Fruit fly (Drosophila melanogaster) whole organism, embryonic: ENCODE data around the gene dbo.

Source experiments
- Adf1 ChIP-seq: fragments of 200-800 bp; sonication (Bioruptor generic); IDR thresholded peaks from 2 replicates; pipeline ENCODE4 v1.3.6; 2022; ENCODE audit warnings: missing biosample characterization, missing genetic modification characterization
- Aef1 ChIP-seq: fragments of 200-800 bp; sonication (Bioruptor generic); IDR thresholded peaks from 3 replicates; pipeline ENCODE4 v1.3.6; 2022; ENCODE audit warnings: missing biosample characterization, missing genetic modification characterization
- Asciz ChIP-seq: fragments of 200-800 bp; sonication (Bioruptor generic); optimal IDR thresholded peaks from 2 replicates; lab custom pipeline; 2017; ENCODE audit warnings: missing biosample characterization, mild to moderate bottlenecking, missing genetic modification characterization, missing genetic modification reagents
- Atf3 ChIP-seq: fragments of 200-800 bp; sonication (Bioruptor generic); optimal IDR thresholded peaks from 3 replicates; lab custom pipeline; 2016; ENCODE audit warnings: missing biosample characterization, missing genetic modification characterization
- Bdp1 ChIP-seq: fragments of 200-800 bp; sonication (Bioruptor generic); optimal IDR thresholded peaks from 3 replicates; lab custom pipeline; 2016; ENCODE audit warnings: missing biosample characterization, missing genetic modification characterization
- CG10147 ChIP-seq: fragments of 200-800 bp; sonication (Bioruptor generic); optimal IDR thresholded peaks from 2 replicates; lab custom pipeline; 2019; ENCODE audit warnings: missing biosample characterization, mild to moderate bottlenecking, missing genetic modification characterization, moderate library complexity
- CG10543 ChIP-seq: fragments of 200-800 bp; sonication (Bioruptor generic); optimal IDR thresholded peaks from 3 replicates; lab custom pipeline; 2017; ENCODE audit warnings: missing biosample characterization, mild to moderate bottlenecking, missing genetic modification characterization, moderate library complexity
- CG10979 ChIP-seq: fragments of 200-800 bp; sonication (Bioruptor generic); optimal IDR thresholded peaks from 2 replicates; lab custom pipeline; 2018; ENCODE audit warnings: missing biosample characterization, mild to moderate bottlenecking, missing genetic modification characterization, moderate library complexity
- CG11247 ChIP-seq: fragments of 200-800 bp; sonication (Bioruptor generic); IDR thresholded peaks from 2 replicates; pipeline ENCODE4 v1.3.6; 2022; ENCODE audit warnings: missing biosample characterization, missing genetic modification characterization
- CG14667 ChIP-seq: fragments of 200-800 bp; sonication (Bioruptor generic); IDR thresholded peaks from 2 replicates; pipeline ENCODE4 v1.3.6; 2022; ENCODE audit warnings: missing biosample characterization, missing genetic modification characterization
- CG15514 ChIP-seq: fragments of 200-800 bp; sonication (Bioruptor generic); optimal IDR thresholded peaks from 3 replicates; lab custom pipeline; 2017; ENCODE audit warnings: missing biosample characterization, missing genetic modification characterization, mild to moderate bottlenecking, moderate library complexity, missing genetic modification reagents
- CG2199 ChIP-seq: fragments of 200-800 bp; sonication (Bioruptor generic); IDR thresholded peaks from 3 replicates; pipeline ENCODE4 v1.3.6; 2022; ENCODE audit warnings: missing biosample characterization, missing genetic modification characterization
- CG30403 ChIP-seq: fragments of 200-800 bp; sonication (Bioruptor generic); optimal IDR thresholded peaks from 3 replicates; lab custom pipeline; 2016; ENCODE audit warnings: missing biosample characterization, missing genetic modification characterization
- CG3407 ChIP-seq: fragments of 200-800 bp; sonication (Bioruptor generic); optimal IDR thresholded peaks from 2 replicates; lab custom pipeline; 2018; ENCODE audit warnings: missing biosample characterization, mild to moderate bottlenecking, missing genetic modification characterization
- CG3726 ChIP-seq: fragments of 200-800 bp; sonication (Bioruptor generic); IDR thresholded peaks from 3 replicates; pipeline ENCODE4, ENCODE4 v1.3.6; 2022; ENCODE audit warnings: missing biosample characterization, missing genetic modification characterization
- CG4617 ChIP-seq: fragments of 200-800 bp; sonication (Bioruptor generic); optimal IDR thresholded peaks from 3 replicates; lab custom pipeline; 2016; ENCODE audit warnings: missing biosample characterization, missing genetic modification characterization, borderline replicate concordance
- CG4820 ChIP-seq: fragments of 200-800 bp; sonication (Bioruptor generic); optimal IDR thresholded peaks from 3 replicates; lab custom pipeline; 2016; ENCODE audit warnings: missing biosample characterization, missing genetic modification characterization
- CG6654 ChIP-seq: fragments of 200-800 bp; sonication (Bioruptor generic); optimal IDR thresholded peaks from 2 replicates; lab custom pipeline; 2017; ENCODE audit warnings: missing biosample characterization, mild to moderate bottlenecking, missing genetic modification characterization
- CG7839 ChIP-seq: fragments of 200-800 bp; sonication (Bioruptor generic); optimal IDR thresholded peaks from 3 replicates; lab custom pipeline; 2018; ENCODE audit warnings: missing biosample characterization, mild to moderate bottlenecking, missing genetic modification characterization, moderate library complexity
- CG7928 ChIP-seq: fragments of 200-800 bp; sonication (Bioruptor generic); optimal IDR thresholded peaks from 2 replicates; lab custom pipeline; 2017; ENCODE audit warnings: missing biosample characterization, mild to moderate bottlenecking, missing genetic modification characterization
- CG7963 ChIP-seq: fragments of 200-800 bp; sonication (Bioruptor generic); IDR thresholded peaks from 3 replicates; pipeline ENCODE4 v1.3.6; 2022; ENCODE audit warnings: missing biosample characterization, missing genetic modification characterization; ENCODE audit not compliant: partially characterized antibody
- CG9609 ChIP-seq: fragments of 200-800 bp; sonication (Bioruptor generic); optimal IDR thresholded peaks from 3 replicates; lab custom pipeline; 2016; ENCODE audit warnings: missing biosample characterization, missing genetic modification characterization
- CG9817 ChIP-seq: fragments of 200-800 bp; sonication (Bioruptor generic); optimal IDR thresholded peaks from 2 replicates; lab custom pipeline; 2018; ENCODE audit warnings: missing biosample characterization, mild to moderate bottlenecking, missing genetic modification characterization, moderate library complexity
- CkIIα-i1 ChIP-seq: fragments of 200-800 bp; sonication (Bioruptor generic); IDR thresholded peaks from 2 replicates; pipeline ENCODE4 v1.3.6; 2022; ENCODE audit warnings: missing biosample characterization, missing genetic modification characterization
- D19B ChIP-seq: fragments of 200-800 bp; sonication (Bioruptor generic); optimal IDR thresholded peaks from 2 replicates; lab custom pipeline; 2017; ENCODE audit warnings: missing biosample characterization, mild to moderate bottlenecking, missing genetic modification characterization
- E2f1 ChIP-seq: fragments of 200-800 bp; sonication (Bioruptor generic); IDR thresholded peaks from 2 replicates; pipeline ENCODE4 v1.3.6; 2022; ENCODE audit warnings: missing biosample characterization, missing genetic modification characterization
- ERR ChIP-seq: fragments of 200-800 bp; sonication (Bioruptor generic); optimal IDR thresholded peaks from 2 replicates; lab custom pipeline; 2016; ENCODE audit warnings: missing biosample characterization, missing genetic modification characterization
- Kr ChIP-seq: fragments of 200-800 bp; sonication (Bioruptor generic); optimal IDR thresholded peaks from 2 replicates; lab custom pipeline; 2017; ENCODE audit warnings: missing biosample characterization, mild to moderate bottlenecking, missing genetic modification characterization
- Lim3 ChIP-seq: fragments of 200-800 bp; sonication (Bioruptor generic); IDR thresholded peaks from 2 replicates; pipeline ENCODE4 v1.3.6; 2022; ENCODE audit warnings: missing biosample characterization, missing genetic modification characterization
- MBD-R2 ChIP-seq: fragments of 200-800 bp; sonication (Bioruptor generic); IDR thresholded peaks from 2 replicates; pipeline ENCODE4 v1.3.6; 2022; ENCODE audit warnings: missing biosample characterization, missing genetic modification characterization
- Mad ChIP-seq: fragments of 200-800 bp; sonication (Bioruptor generic); optimal IDR thresholded peaks from 2 replicates; lab custom pipeline; 2016; ENCODE audit warnings: missing biosample characterization, missing genetic modification characterization
- Meics ChIP-seq: fragments of 200-800 bp; sonication (Bioruptor generic); optimal IDR thresholded peaks from 2 replicates; lab custom pipeline; 2017; ENCODE audit warnings: missing biosample characterization, mild to moderate bottlenecking, missing genetic modification characterization
- Oli ChIP-seq: fragments of 200-800 bp; sonication (Bioruptor generic); optimal IDR thresholded peaks from 2 replicates; lab custom pipeline; 2018; ENCODE audit warnings: missing biosample characterization, mild to moderate bottlenecking, missing genetic modification characterization, moderate library complexity
- Sry-β ChIP-seq: fragments of 200-800 bp; sonication (Bioruptor generic); optimal IDR thresholded peaks from 2 replicates; lab custom pipeline; 2018; ENCODE audit warnings: missing biosample characterization, mild to moderate bottlenecking, missing genetic modification characterization, moderate library complexity
- Usf ChIP-seq: fragments of 200-800 bp; sonication (Bioruptor generic); optimal IDR thresholded peaks from 2 replicates; lab custom pipeline; 2017; ENCODE audit warnings: missing genotype, missing biosample characterization, missing genetic modification characterization
- YL-1 ChIP-seq: fragments of 200-800 bp; sonication (Bioruptor generic); optimal IDR thresholded peaks from 3 replicates; lab custom pipeline; 2017; ENCODE audit warnings: missing biosample characterization, mild to moderate bottlenecking, missing genetic modification characterization
- abd-A ChIP-seq: fragments of 200-800 bp; sonication (Bioruptor generic); optimal IDR thresholded peaks from 3 replicates; lab custom pipeline; 2019; ENCODE audit warnings: missing biosample characterization, mild to moderate bottlenecking, missing genetic modification characterization, moderate library complexity
- br ChIP-seq: fragments of >200 bp; optimal IDR thresholded peaks from 2 replicates; lab custom pipeline; 2017
- chn ChIP-seq: fragments of 200-800 bp; sonication (Bioruptor generic); optimal IDR thresholded peaks from 2 replicates; lab custom pipeline; 2016; ENCODE audit warnings: missing biosample characterization, missing genetic modification characterization
- ems ChIP-seq: fragments of 200-800 bp; sonication (Bioruptor generic); optimal IDR thresholded peaks from 3 replicates; lab custom pipeline; 2016; ENCODE audit warnings: missing biosample characterization, missing genetic modification characterization
- ftz-f1 ChIP-seq: fragments of 200-800 bp; sonication (Bioruptor generic); optimal IDR thresholded peaks from 2 replicates; lab custom pipeline; 2016; ENCODE audit warnings: missing biosample characterization, missing genetic modification characterization
- gce ChIP-seq: fragments of 200-800 bp; sonication (Bioruptor generic); IDR thresholded peaks from 3 replicates; pipeline ENCODE4 v1.3.6; 2022; ENCODE audit warnings: missing biosample characterization, missing genetic modification characterization
- inv ChIP-seq: fragments of 200-800 bp; sonication (Bioruptor generic); IDR thresholded peaks from 2 replicates; pipeline ENCODE4 v1.3.6; 2022; ENCODE audit warnings: missing biosample characterization, missing genetic modification characterization; ENCODE audit not compliant: partially characterized antibody
- jigr1 ChIP-seq: fragments of 200-800 bp; sonication (Bioruptor generic); IDR thresholded peaks from 3 replicates; pipeline ENCODE4 v1.3.6; 2022; ENCODE audit warnings: missing biosample characterization, missing genetic modification characterization
- pb ChIP-seq: fragments of 200-800 bp; sonication (Bioruptor generic); optimal IDR thresholded peaks from 3 replicates; lab custom pipeline; 2016; ENCODE audit warnings: missing biosample characterization, missing genetic modification characterization
- sens-2 ChIP-seq: fragments of 200-800 bp; sonication (Bioruptor generic); IDR thresholded peaks from 2 replicates; pipeline ENCODE4 v1.3.6; 2022; ENCODE audit warnings: missing biosample characterization, missing genetic modification characterization
- sna ChIP-seq: fragments of 200-800 bp; sonication (Bioruptor generic); IDR thresholded peaks from 2 replicates; pipeline ENCODE4 v1.3.6; 2022; ENCODE audit warnings: missing biosample characterization, missing genetic modification characterization; ENCODE audit not compliant: partially characterized antibody
- stwl ChIP-seq: fragments of 200-800 bp; sonication (Bioruptor generic); optimal IDR thresholded peaks from 3 replicates; lab custom pipeline; 2018; ENCODE audit warnings: missing biosample characterization, mild to moderate bottlenecking, missing genetic modification characterization, moderate library complexity
- twi ChIP-seq: fragments of 200-800 bp; optimal IDR thresholded peaks from 2 replicates; lab custom pipeline; 2019; ENCODE audit warnings: missing biosample characterization, mild to moderate bottlenecking, missing genetic modification characterization, moderate library complexity
- usp ChIP-seq: fragments of >200 bp; optimal IDR thresholded peaks from 2 replicates; lab custom pipeline; 2017; ENCODE audit warnings: missing biosample characterization, missing genetic modification characterization
- vfl ChIP-seq: fragments of 200-800 bp; sonication (Bioruptor generic); optimal IDR thresholded peaks from 2 replicates; lab custom pipeline; 2016; ENCODE audit warnings: missing biosample characterization, missing genetic modification characterization
- wdn ChIP-seq: fragments of 200-800 bp; sonication (Bioruptor generic); IDR thresholded peaks from 2 replicates; pipeline ENCODE4 v1.3.6; 2022; ENCODE audit warnings: missing biosample characterization, missing genetic modification characterization
- zen ChIP-seq: fragments of 200-800 bp; sonication (Bioruptor generic); optimal IDR thresholded peaks from 3 replicates; lab custom pipeline; 2018; ENCODE audit warnings: missing biosample characterization, mild to moderate bottlenecking, missing genetic modification characterization, moderate library complexity

The dbo gene

DNA sequence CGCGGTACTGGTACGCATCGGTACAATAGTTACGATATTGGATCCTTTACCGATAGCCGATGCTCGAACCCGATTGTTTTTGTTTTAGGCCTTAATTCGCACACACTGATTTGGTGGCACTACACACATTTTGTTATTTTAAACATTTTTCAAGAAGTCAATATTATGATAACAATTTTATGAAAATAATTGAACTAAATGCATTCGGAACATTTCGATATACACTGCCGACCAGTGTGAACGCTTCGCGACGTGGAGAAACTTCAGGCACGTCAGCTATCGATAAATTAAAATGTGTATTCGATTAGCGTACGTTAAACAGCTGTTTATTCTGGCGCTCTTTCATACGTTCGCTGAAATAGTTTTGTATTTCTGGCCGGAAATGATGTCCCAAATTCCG, 5.5 kb downstream of the dbo start, which contains the start of gene CG12713 (continued):
- no peak for TF ChIP-seq wdn (GFP tag; lab: Robert Waterston, UW)
- no peak for TF ChIP-seq Atf3 (GFP tag; lab: Kevin White, UChicago)
- no peak for TF ChIP-seq Meics (GFP tag; lab: Kevin White, UChicago)
- peak; percentile 30 for TF ChIP-seq ftz-f1
- no peak for TF ChIP-seq ERR (GFP tag; lab: Kevin White, UChicago)
- TF ChIP-seq ems (GFP tag; lab: Kevin White, UChicago), result no peak
- no peak for TF ChIP-seq sens-2 (GFP tag; lab: Robert Waterston, UW)
- no peak for TF ChIP-seq CG10543
- TF ChIP-seq twi (tag; lab: Kevin White, UChicago), result no peak
- TF ChIP-seq CG30403 (GFP tag; lab: Kevin White, UChicago), result peak; percentile 37
- TF ChIP-seq CG7928 (GFP tag; lab: Kevin White, UChicago), result no peak
- no peak for TF ChIP-seq CG4820 (GFP tag; lab: Kevin White, UChicago)
- TF ChIP-seq CG10979 (tag; lab: Kevin White, UChicago), result peak; percentile 3
- TF ChIP-seq CG10147 (GFP tag; lab: Kevin White, UChicago), result no peak
- TF ChIP-seq Adf1 (GFP tag; lab: Robert Waterston, UW), result no peak
- no peak for TF ChIP-seq pb
- no peak for TF ChIP-seq CG9609 (GFP tag; lab: Kevin White, UChicago)
- TF ChIP-seq usp (GFP tag; lab: Kevin White, UChicago), result no peak
- TF ChIP-seq Lim3 (GFP tag; lab: Robert Waterston, UW), result no peak
- TF ChIP-seq sna (GFP tag; lab: Robert Waterston, UW), result peak; percentile 70
- TF ChIP-seq Aef1 (GFP tag; lab: Robert Waterston, UW), result no peak
- peak; percentile 73 for TF ChIP-seq YL-1 (GFP tag; lab: Kevin White, UChicago)
- TF ChIP-seq Kr (GFP tag; lab: Kevin White, UChicago), result no peak
- TF ChIP-seq CG3407 (GFP tag; lab: Kevin White, UChicago), result no peak
- TF ChIP-seq Mad (GFP tag; lab: Kevin White, UChicago), result no peak
- TF ChIP-seq br, result no peak
- no peak for TF ChIP-seq CkIIα-i1
- peak; percentile 60 for TF ChIP-seq zen (tag; lab: Kevin White, UChicago)
- TF ChIP-seq vfl (GFP tag; lab: Kevin White, UChicago), result no peak
- TF ChIP-seq abd-A (tag; lab: Kevin White, UChicago), result no peak
- no peak for TF ChIP-seq Oli (tag; lab: Kevin White, UChicago)
- no peak for TF ChIP-seq CG7839 (tag; lab: Kevin White, UChicago)
- no peak for TF ChIP-seq E2f1 (GFP tag; lab: Robert Waterston, UW)
- TF ChIP-seq CG3726 (GFP tag; lab: Robert Waterston, UW), result no peak
- no peak for TF ChIP-seq CG11247 (GFP tag; lab: Robert Waterston, UW)
- TF ChIP-seq Sry-β (GFP tag; lab: Kevin White, UChicago), result no peak
- TF ChIP-seq CG15514 (GFP tag; lab: Kevin White, UChicago), result peak; percentile 82
- TF ChIP-seq CG6654, result no peak
- TF ChIP-seq CG9817 (tag; lab: Kevin White, UChicago), result no peak
- peak; percentile 15 for TF ChIP-seq chn (GFP tag; lab: Kevin White, UChicago)
- no peak for TF ChIP-seq jigr1 (GFP tag; lab: Robert Waterston, UW)
- no peak for TF ChIP-seq Usf (GFP tag; lab: Kevin White, UChicago)
- TF ChIP-seq CG2199, result no peak
- peak; percentile 34 for TF ChIP-seq Bdp1 (GFP tag; lab: Kevin White, UChicago)
- TF ChIP-seq D19B (GFP tag; lab: Kevin White, UChicago), result no peak
- peak; percentile 64 for TF ChIP-seq inv (GFP tag; lab: Robert Waterston, UW)
- TF ChIP-seq CG14667 (GFP tag; lab: Robert Waterston, UW), result no peak
- TF ChIP-seq CG7963 (GFP tag; lab: Robert Waterston, UW), result peak; percentile 82
- peak; percentile 84 for TF ChIP-seq stwl
- TF ChIP-seq MBD-R2 (GFP tag; lab: Robert Waterston, UW), result peak; percentile 87
- no peak for TF ChIP-seq gce (GFP tag; lab: Robert Waterston, UW)
- TF ChIP-seq Asciz (GFP tag; lab: Kevin White, UChicago), result no peak
- peak; percentile 16 for TF ChIP-seq CG4617
